Worm (Caenorhabditis elegans) whole organism, young adult: ENCODE data around the gene Y32H12A.6.

Source experiments
- B0336.3 ChIP-seq: fragments of 200-800 bp; sonication (Bioruptor generic); IDR thresholded peaks from 2 replicates; pipeline ENCODE4 v1.3.6; 2022; ENCODE audit warnings: missing genetic modification characterization, missing compliant biosample characterization
- D2030.7 ChIP-seq: fragments of 200-800 bp; sonication (Bioruptor generic); IDR thresholded peaks from 2 replicates; pipeline ENCODE4 v1.3.6; 2022; ENCODE audit warnings: missing genetic modification reagents, missing genetic modification characterization, missing compliant biosample characterization
- F10E7.11 ChIP-seq: sonication (generic microtip); optimal IDR thresholded peaks from 2 replicates; lab custom pipeline; 2017; ENCODE audit warnings: mild to moderate bottlenecking, missing genetic modification characterization, moderate library complexity, missing compliant biosample characterization
- F33H1.4 ChIP-seq: fragments of 200-800 bp; sonication (Bioruptor generic); IDR thresholded peaks from 2 replicates; pipeline ENCODE4 v1.3.6; 2022; ENCODE audit warnings: missing genetic modification reagents, missing genetic modification characterization, missing compliant biosample characterization
- F55B11.4 ChIP-seq: sonication (generic microtip); optimal IDR thresholded peaks from 2 replicates; lab custom pipeline; 2016; ENCODE audit warnings: missing compliant biosample characterization, missing genetic modification characterization, borderline replicate concordance; ENCODE audit not compliant: insufficient read depth
- F57C9.4 ChIP-seq: sonication (generic microtip); optimal IDR thresholded peaks from 2 replicates; lab custom pipeline; 2017; ENCODE audit warnings: mild to moderate bottlenecking, missing genetic modification characterization, missing compliant biosample characterization
- Y56A3A.18 ChIP-seq: fragments of 200-800 bp; sonication (Bioruptor generic); IDR thresholded peaks from 2 replicates; pipeline ENCODE4 v1.3.6; 2022; ENCODE audit warnings: missing genetic modification reagents, missing genetic modification characterization, missing compliant biosample characterization
- aptf-3 ChIP-seq: fragments of 200-800 bp; sonication (Bioruptor generic); IDR thresholded peaks from 2 replicates; pipeline ENCODE4 v1.3.6; 2022; ENCODE audit warnings: missing genetic modification characterization, missing compliant biosample characterization
- athp-1 ChIP-seq: sonication (generic microtip); optimal IDR thresholded peaks from 2 replicates; lab custom pipeline; 2017; ENCODE audit warnings: mild to moderate bottlenecking, missing genetic modification characterization, missing compliant biosample characterization
- bed-2 ChIP-seq: fragments of 200-800 bp; sonication (Bioruptor generic); IDR thresholded peaks from 2 replicates; pipeline ENCODE4 v1.3.6; 2022; ENCODE audit warnings: missing genetic modification reagents, missing genetic modification characterization, missing compliant biosample characterization
- ceh-27 ChIP-seq: fragments of 200-800 bp; sonication (Bioruptor generic); optimal IDR thresholded peaks from 2 replicates; lab custom pipeline; 2018; ENCODE audit warnings: mild to moderate bottlenecking, missing genetic modification characterization, moderate library complexity, missing compliant biosample characterization
- ceh-91 ChIP-seq: fragments of 200-800 bp; sonication (Bioruptor generic); IDR thresholded peaks from 2 replicates; pipeline ENCODE4 v1.3.6; 2022; ENCODE audit warnings: missing genetic modification reagents, missing genetic modification characterization, missing compliant biosample characterization
- chd-7 ChIP-seq: sonication (generic microtip); optimal IDR thresholded peaks from 2 replicates; lab custom pipeline; 2016; ENCODE audit warnings: mild to moderate bottlenecking, missing genetic modification characterization, moderate library complexity, missing compliant biosample characterization
- die-1 ChIP-seq: sonication (generic microtip); optimal IDR thresholded peaks from 2 replicates; lab custom pipeline; 2016; ENCODE audit warnings: missing genotype, mild to moderate bottlenecking, missing genetic modification characterization, missing compliant biosample characterization
- efl-1 ChIP-seq: fragments of 150-350 bp; optimal IDR thresholded peaks from 2 replicates; lab custom pipeline; 2014; ENCODE audit warnings: missing biosample characterization, missing genetic modification reagents, missing genetic modification characterization
- egrh-3 ChIP-seq: fragments of 200-800 bp; sonication (Bioruptor generic); IDR thresholded peaks from 2 replicates; pipeline ENCODE4 v1.3.6; 2022; ENCODE audit warnings: missing genetic modification reagents, missing genetic modification characterization, missing compliant biosample characterization
- him-1 ChIP-seq: sonication (generic microtip); optimal IDR thresholded peaks from 2 replicates; lab custom pipeline; 2016; ENCODE audit warnings: missing genotype, missing genetic modification reagents, missing genetic modification characterization, missing compliant biosample characterization
- hlh-12 ChIP-seq: sonication (generic microtip); optimal IDR thresholded peaks from 2 replicates; lab custom pipeline; 2016; ENCODE audit warnings: missing genetic modification characterization, missing compliant biosample characterization
- hmg-1.2 ChIP-seq: fragments of 200-800 bp; sonication (Bioruptor generic); IDR thresholded peaks from 2 replicates; pipeline ENCODE4 v1.3.6; 2022; ENCODE audit warnings: missing genetic modification reagents, missing genetic modification characterization, missing compliant biosample characterization
- hmg-20 ChIP-seq: fragments of 200-800 bp; sonication (Bioruptor generic); IDR thresholded peaks from 2 replicates; pipeline ENCODE4 v1.3.6; 2022; ENCODE audit warnings: missing genetic modification reagents, missing genetic modification characterization, missing compliant biosample characterization
- lin-26 ChIP-seq: fragments of 200-800 bp; sonication (Bioruptor generic); IDR thresholded peaks from 2 replicates; pipeline ENCODE4 v1.3.6; 2022; ENCODE audit warnings: missing genetic modification reagents, missing genetic modification characterization, missing compliant biosample characterization
- lin-35 ChIP-seq, 3 experiments: fragments of 150-350 bp in 2 of 3; sonication (generic microtip) in 1 of 3; optimal IDR thresholded peaks; 2 replicates each; lab custom pipeline; 2014 to 2018; ENCODE audit warnings: missing biosample characterization in 3 of 3, missing genetic modification characterization in 3 of 3, missing genetic modification reagents in 3 of 3
- lin-54 ChIP-seq: fragments of 200-800 bp; sonication (Bioruptor generic); optimal IDR thresholded peaks from 2 replicates; lab custom pipeline; 2018; ENCODE audit warnings: mild to moderate bottlenecking, missing genetic modification characterization, missing compliant biosample characterization
- lir-1 ChIP-seq: fragments of 200-800 bp; sonication (Bioruptor generic); conservative IDR thresholded peaks from 2 replicates; pipeline ENCODE4 v1.3.6; 2022; ENCODE audit warnings: missing genetic modification reagents, missing genetic modification characterization, missing compliant biosample characterization
- madf-10 ChIP-seq: sonication (generic microtip); optimal IDR thresholded peaks from 2 replicates; lab custom pipeline; 2016; ENCODE audit warnings: mild to moderate bottlenecking, missing genetic modification characterization, missing compliant biosample characterization
- madf-3 ChIP-seq: fragments of 200-800 bp; sonication (Bioruptor generic); IDR thresholded peaks from 2 replicates; pipeline ENCODE4 v1.3.6; 2022; ENCODE audit warnings: missing genetic modification reagents, missing genetic modification characterization, missing compliant biosample characterization
- madf-6 ChIP-seq: fragments of 200-800 bp; sonication (Bioruptor generic); IDR thresholded peaks from 2 replicates; pipeline ENCODE4 v1.3.6; 2022; ENCODE audit warnings: missing genetic modification reagents, missing genetic modification characterization, missing compliant biosample characterization
- mes-4 ChIP-seq: sonication (generic microtip); optimal IDR thresholded peaks from 2 replicates; lab custom pipeline; 2016; ENCODE audit warnings: missing genotype, missing genetic modification characterization, missing compliant biosample characterization
- nhr-27 ChIP-seq: fragments of 200-800 bp; sonication (Bioruptor generic); optimal IDR thresholded peaks from 2 replicates; lab custom pipeline; 2018; ENCODE audit warnings: mild to moderate bottlenecking, missing genetic modification characterization, moderate library complexity, missing compliant biosample characterization
- nhr-80 ChIP-seq: sonication (generic microtip); optimal IDR thresholded peaks from 2 replicates; lab custom pipeline; 2016; ENCODE audit warnings: missing genetic modification characterization, missing compliant biosample characterization
- nhr-90 ChIP-seq: sonication (generic microtip); optimal IDR thresholded peaks from 2 replicates; lab custom pipeline; 2016; ENCODE audit warnings: missing genotype, mild to moderate bottlenecking, missing genetic modification characterization, missing compliant biosample characterization
- pha-4 ChIP-seq: fragments of 150-350 bp; sonication (generic microtip); optimal IDR thresholded peaks from 2 replicates; lab custom pipeline; 2014; ENCODE audit warnings: missing biosample characterization, missing genetic modification reagents, missing genetic modification characterization
- rpc-1 ChIP-seq, 2 experiments: fragments of 150-350 bp in 1 of 2; sonication (generic microtip) in 1 of 2; optimal IDR thresholded peaks; 2 replicates each; lab custom pipeline; 2014 to 2018; ENCODE audit warnings: missing biosample characterization in 1 of 2, missing genetic modification characterization in 1 of 2, missing genetic modification reagents in 1 of 2, missing genotype in 1 of 2
- sdz-38 ChIP-seq: sonication (generic microtip); optimal IDR thresholded peaks from 2 replicates; lab custom pipeline; 2016; ENCODE audit warnings: missing genotype, missing genetic modification characterization, missing compliant biosample characterization
- snpc-1.1 ChIP-seq: sonication (generic microtip); optimal IDR thresholded peaks from 2 replicates; lab custom pipeline; 2017; ENCODE audit warnings: missing genetic modification characterization, mild to moderate bottlenecking, missing compliant biosample characterization, antibody characterized with exemption, moderate library complexity, missing genotype, missing genetic modification reagents; ENCODE audit not compliant: insufficient read depth
- snpc-1.3 ChIP-seq: sonication (generic microtip); optimal IDR thresholded peaks from 2 replicates; lab custom pipeline; 2017; ENCODE audit warnings: missing genetic modification characterization, mild to moderate bottlenecking, missing compliant biosample characterization, antibody characterized with exemption, moderate library complexity, missing genotype, missing genetic modification reagents; ENCODE audit not compliant: insufficient read depth
- snpc-4 ChIP-seq, 5 experiments: fragments of 150-350 bp in 1 of 5; sonication (generic microtip) in 4 of 5; optimal IDR thresholded peaks; 2 replicates each; lab custom pipeline; 2014 to 2018; ENCODE audit warnings: missing genetic modification characterization in 5 of 5, missing biosample characterization in 3 of 5, antibody characterized with exemption in 2 of 5, mild to moderate bottlenecking in 2 of 5, missing compliant biosample characterization in 2 of 5, missing genotype in 2 of 5, moderate library complexity in 2 of 5, missing genetic modification reagents in 1 of 5
- unc-130 ChIP-seq: sonication (generic microtip); optimal IDR thresholded peaks from 2 replicates; lab custom pipeline; 2016; ENCODE audit warnings: missing genetic modification reagents, missing genetic modification characterization, missing compliant biosample characterization
- unc-62 ChIP-seq: fragments of 150-350 bp; optimal IDR thresholded peaks from 2 replicates; lab custom pipeline; 2014; ENCODE audit warnings: missing biosample characterization, missing genetic modification reagents, missing genetic modification characterization
- xnd-1 ChIP-seq: sonication (generic microtip); optimal IDR thresholded peaks from 2 replicates; lab custom pipeline; 2016; ENCODE audit warnings: missing genotype, missing genetic modification reagents, missing genetic modification characterization, missing compliant biosample characterization
- zfh-2 ChIP-seq: fragments of 200-800 bp; sonication (Bioruptor generic); conservative IDR thresholded peaks from 2 replicates; pipeline ENCODE4 v1.3.6; 2022; ENCODE audit warnings: missing genetic modification reagents, missing genetic modification characterization, missing compliant biosample characterization
- ztf-18 ChIP-seq: sonication (generic microtip); optimal IDR thresholded peaks from 2 replicates; lab custom pipeline; 2016; ENCODE audit warnings: missing genotype, mild to moderate bottlenecking, missing genetic modification characterization, missing compliant biosample characterization
- ztf-3 ChIP-seq: fragments of 200-800 bp; sonication (Bioruptor generic); optimal IDR thresholded peaks from 2 replicates; lab custom pipeline; 2018; ENCODE audit warnings: mild to moderate bottlenecking, missing genetic modification characterization, missing compliant biosample characterization
- ztf-6 ChIP-seq: fragments of 200-800 bp; sonication (Bioruptor generic); IDR thresholded peaks from 2 replicates; pipeline ENCODE4 v1.3.6; 2022; ENCODE audit warnings: missing genetic modification reagents, missing genetic modification characterization, missing compliant biosample characterization

Gene Y32H12A.6

DNA sequence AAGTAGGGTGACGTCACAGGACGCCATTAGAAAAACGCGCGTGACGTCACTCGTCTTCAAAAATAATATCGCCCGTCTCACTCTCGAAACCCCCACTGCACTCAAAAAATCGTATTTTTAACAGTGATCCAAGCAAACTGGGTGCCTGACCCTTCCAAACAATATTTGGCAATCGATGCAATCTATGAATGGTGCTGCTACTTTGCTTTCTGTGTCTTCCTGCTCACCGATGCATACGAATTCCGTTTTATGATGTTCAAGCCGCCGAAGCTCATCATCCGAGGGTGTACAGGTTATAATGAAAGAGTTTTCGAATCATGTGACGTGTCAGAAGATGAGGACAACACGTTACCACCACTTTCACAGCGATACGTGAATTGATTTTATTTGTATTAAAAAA is 25.6 kb upstream of the Y32H12A.6 start, which contains the start of gene W03A5.1:
Gene W03A5.1, plus strand, starts transcription at position 301 of the 400 bp plus-strand sequence.
- no peak for TF ChIP-seq xnd-1
- TF ChIP-seq ceh-91: no peak
- no peak for TF ChIP-seq unc-62 (GFP tag; lab: Kevin White, UChicago)
- no peak for TF ChIP-seq nhr-90 (tag; lab: Kevin White, UChicago)
- TF ChIP-seq chd-7: no peak
- no peak for TF ChIP-seq ztf-6
- TF ChIP-seq lin-54 (GFP tag; lab: Kevin White, UChicago): no peak
- TF ChIP-seq, all 124 proteins: peak for 0

DNA sequence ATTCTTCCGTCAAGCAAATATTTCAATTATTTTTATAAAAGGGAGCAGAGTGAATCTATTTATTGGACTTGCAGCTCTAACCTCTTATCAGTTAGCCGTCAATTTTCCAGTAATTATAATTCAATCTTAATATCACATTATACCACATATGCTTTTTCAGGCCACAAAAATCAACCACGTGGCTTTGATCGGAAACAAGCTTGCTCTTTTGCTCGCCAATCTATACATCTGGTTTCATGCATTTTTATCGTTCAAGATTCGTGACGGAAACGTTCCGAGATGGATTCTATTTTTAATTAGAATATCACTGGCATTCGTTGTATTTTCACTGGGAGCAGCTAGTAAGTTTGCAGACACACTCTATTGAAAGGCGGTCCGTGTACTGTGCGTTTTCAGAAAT is 25.1 kb upstream of the Y32H12A.6 start:
- TF ChIP-seq lir-1 (GFP tag; lab: Robert Waterston, UW) (no peak), zfh-2 (GFP tag; lab: Robert Waterston, UW) (no peak), ceh-27 (GFP tag; lab: Kevin White, UChicago) (no peak), sdz-38 (tag; lab: Kevin White, UChicago) (no peak), pha-4 (tag; lab: Kevin White, UChicago) (no peak), madf-6 (GFP tag; lab: Robert Waterston, UW) (no peak), nhr-80 (tag; lab: Kevin White, UChicago) (no peak)
- TF ChIP-seq, all 124 proteins: peak for 0

DNA sequence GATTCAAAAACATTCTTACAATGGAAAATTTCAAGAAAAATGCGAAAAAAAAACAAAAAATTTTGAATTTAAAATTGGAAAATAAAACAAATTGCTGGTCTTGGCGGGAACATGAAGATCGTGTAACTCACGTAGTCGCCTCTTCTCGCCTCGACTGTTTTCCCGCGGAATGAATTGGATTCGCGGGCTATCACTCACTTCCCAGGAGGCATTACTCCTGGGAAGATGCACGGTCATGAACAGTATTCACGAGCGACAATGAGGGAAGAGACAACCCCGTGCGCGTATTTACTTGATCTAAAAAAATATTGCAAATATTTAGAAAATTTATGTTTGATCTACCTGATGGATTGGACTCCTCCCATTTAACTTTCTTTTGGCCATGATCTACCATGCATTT is 24.3 kb upstream of the Y32H12A.6 start:
- TF ChIP-seq xnd-1 (peak; percentile 67), nhr-27 (tag; lab: Kevin White, UChicago) (no peak), aptf-3 (GFP tag; lab: Robert Waterston, UW) (peak; percentile 100), snpc-1.3 (no peak), rpc-1 (optimal IDR thresholded peaks at IDR 0.05; lab: Kevin White, UChicago) (no peak), rpc-1 (tag; optimal IDR thresholded peaks at IDR 0.05; lab: Kevin White, UChicago) (no peak), F55B11.4 (tag; lab: Kevin White, UChicago) (no peak), D2030.7 (peak; percentile 52), Y56A3A.18 (GFP tag; lab: Robert Waterston, UW) (no peak), bed-2 (GFP tag; lab: Robert Waterston, UW) (no peak), F33H1.4 (no peak; the same call in 1 of the 2 replicates), F57C9.4 (tag; lab: Kevin White, UChicago) (no peak), snpc-1.1 (tag; lab: Kevin White, UChicago) (no peak), mes-4 (tag; lab: Kevin White, UChicago) (no peak), F10E7.11 (no peak), ceh-91 (peak; percentile 44; the same call in 1 of the 2 replicates), lin-26 (no peak), hmg-1.2 (GFP tag; lab: Robert Waterston, UW) (peak; percentile 35; the same call in 1 of the 2 replicates), hlh-12 (tag; lab: Kevin White, UChicago) (no peak), madf-3 (GFP tag; lab: Robert Waterston, UW) (no peak), ztf-6 (no peak), unc-130 (GFP tag; lab: Kevin White, UChicago) (no peak), athp-1 (no peak), egrh-3 (GFP tag; lab: Robert Waterston, UW) (no peak), die-1 (tag; lab: Kevin White, UChicago) (peak; percentile 7), hmg-20 (GFP tag; lab: Robert Waterston, UW) (no peak), unc-62 (GFP tag; lab: Kevin White, UChicago) (no peak), lin-35 (GFP tag; optimal IDR thresholded peaks at IDR 0.05; lab: Kevin White, UChicago) (no peak), lir-1 (GFP tag; lab: Robert Waterston, UW) (no peak), nhr-90 (tag; lab: Kevin White, UChicago) (no peak), ztf-3 (GFP tag; lab: Kevin White, UChicago) (no peak), efl-1 (GFP tag; lab: Kevin White, UChicago) (peak; percentile 85), madf-10 (tag; lab: Kevin White, UChicago) (no peak), ztf-18 (tag; lab: Kevin White, UChicago) (no peak), snpc-4 (GFP tag; optimal IDR thresholded peaks at IDR 0.05; lab: Kevin White, UChicago) (no peak), snpc-4 (tag; optimal IDR thresholded peaks at IDR 0.05; lab: Kevin White, UChicago) (no peak), B0336.3 (GFP tag; lab: Robert Waterston, UW) (no peak), him-1 (no peak)
